Fruit fly (Drosophila melanogaster) S2 (cell line): ENCODE data around the gene Cpr30B.

Source experiments
- CG8478 ChIP-seq: fragments of >200 bp; optimal IDR thresholded peaks from 2 replicates; lab custom pipeline; 2018
- CTCF ChIP-seq, 2 experiments: fragments of >200 bp; optimal IDR thresholded peaks; 2 replicates each; lab custom pipeline; 2018

DNA sequence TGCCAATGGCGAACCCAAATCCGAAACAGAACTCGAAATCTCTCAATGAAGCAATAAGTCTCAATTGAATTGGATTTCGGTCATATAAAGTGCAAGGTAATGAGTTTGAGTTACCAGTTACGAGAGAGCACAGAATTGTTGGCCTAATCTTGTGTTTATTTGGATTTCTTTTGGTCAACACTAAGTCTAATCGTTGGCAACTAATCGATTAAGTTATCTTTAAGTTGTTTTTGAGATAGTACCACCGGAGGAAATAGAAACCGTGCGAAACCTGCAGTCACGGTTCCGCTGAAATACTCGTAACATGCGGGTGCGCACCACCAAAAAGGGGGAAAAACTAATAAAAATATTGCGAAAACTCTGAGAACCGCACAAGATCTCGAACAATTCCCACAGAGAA lies 46.5 kb downstream of the Cpr30B start, which contains the start of gene CG3841:
- TF ChIP-seq CTCF (optimal IDR thresholded peaks at IDR 0.05; lab: Kevin White, UChicago) (no peak), CG8478 (lab: Kevin White, UChicago) (no peak)
